Fruit fly (Drosophila melanogaster): Measurements from ENCODE around the gene CG5112.

The CG5112 gene

dm6 chr3R:25490778-25491664 lies at the start of gene CG5112, which contains the start of gene Gnpat (continued):
- TF ChIP-seq CG11902 (GFP tag; optimal IDR thresholded peaks at IDR 0.05), result no peak
- TF ChIP-seq cyc (GFP tag; optimal IDR thresholded peaks at IDR 0.05), result no peak
- peak; percentile 3 for TF ChIP-seq Sox102F (GFP tag; optimal IDR thresholded peaks at IDR 0.05)
- peak; percentile 6; the same call in 1 of the 2 replicates for TF ChIP-seq CG11294 (GFP tag; IDR thresholded peaks at IDR 0.05)
- no peak for TF ChIP-seq dac (GFP tag; optimal IDR thresholded peaks at IDR 0.05)
- no peak for TF ChIP-seq Sox14 (GFP tag; optimal IDR thresholded peaks at IDR 0.05)
- peak; percentile 42 for TF ChIP-seq CG10631 (GFP tag; optimal IDR thresholded peaks at IDR 0.05)
- TF ChIP-seq vri (GFP tag; optimal IDR thresholded peaks at IDR 0.05), result peak; percentile 9
- no peak for TF ChIP-seq Sox15 (GFP tag; optimal IDR thresholded peaks at IDR 0.05)
- peak; percentile 63 for TF ChIP-seq CG6163 (GFP tag; IDR thresholded peaks at IDR 0.05)

DNA sequence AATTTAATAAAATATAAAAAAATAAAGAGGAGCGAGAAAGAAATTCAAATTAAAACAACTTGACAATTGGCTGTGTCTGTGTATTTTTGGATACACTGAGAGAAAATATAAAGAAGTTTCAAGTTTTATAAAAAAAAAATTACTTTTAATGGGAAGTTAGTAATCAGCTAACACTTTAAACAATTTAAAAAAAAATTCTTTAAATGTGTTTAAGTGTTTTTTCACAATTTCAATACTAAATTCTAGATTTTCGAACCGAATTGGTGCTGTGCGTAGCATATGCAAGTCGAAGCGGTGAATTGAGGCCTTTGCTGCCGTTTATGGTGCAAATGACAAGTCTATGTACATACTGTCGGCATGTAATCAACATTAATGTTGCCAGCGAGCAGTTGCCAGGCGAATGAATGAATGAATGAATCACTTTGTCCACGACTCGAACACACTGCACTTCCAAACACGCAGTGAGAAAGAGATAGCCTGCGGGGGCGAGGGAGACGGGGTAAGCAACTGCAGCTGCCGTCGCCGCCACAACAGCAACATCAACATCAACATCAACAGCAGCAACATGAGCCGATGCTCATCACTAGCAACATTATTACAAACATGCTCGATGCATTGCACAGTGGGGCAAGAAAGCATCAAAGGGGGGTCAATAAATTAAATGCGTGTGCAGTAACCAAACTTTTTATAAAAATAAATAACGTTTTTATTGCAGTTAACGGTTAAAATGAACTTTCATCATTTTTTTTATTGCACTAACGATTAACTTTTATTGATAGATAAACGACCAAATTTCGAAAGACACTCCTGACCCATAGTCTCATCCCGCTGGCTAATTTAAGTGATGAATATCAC lies 45.5 kb upstream of the CG5112 start:
- TF ChIP-seq Hr39 (GFP tag; optimal IDR thresholded peaks at IDR 0.05) (peak; percentile 80), CG11902 (GFP tag; optimal IDR thresholded peaks at IDR 0.05) (peak; percentile 81), Ets96B (tag; optimal IDR thresholded peaks at IDR 0.05) (peak; percentile 92), ss (GFP tag; optimal IDR thresholded peaks at IDR 0.05) (peak; percentile 71 to 82), CG8319 (GFP tag; optimal IDR thresholded peaks at IDR 0.05) (peak; percentile 76), esn (GFP tag; optimal IDR thresholded peaks at IDR 0.05) (peak; percentile 82), CG32006 (GFP tag; optimal IDR thresholded peaks at IDR 0.05) (peak; percentile 94), CG6276 (GFP tag; optimal IDR thresholded peaks at IDR 0.05) (peak; percentile 83), Sox14 (GFP tag; optimal IDR thresholded peaks at IDR 0.05) (peak; percentile 89), CG15336 (GFP tag; IDR thresholded peaks at IDR 0.05) (peak; percentile 95), lz (GFP tag; optimal IDR thresholded peaks at IDR 0.05) (peak; percentile 83), Hr4 (GFP tag; optimal IDR thresholded peaks at IDR 0.05) (peak; percentile 94), dac (GFP tag; optimal IDR thresholded peaks at IDR 0.05) (peak; percentile 90), CG8119 (GFP tag; IDR thresholded peaks at IDR 0.05) (peak; percentile 93), CG7368 (GFP tag; optimal IDR thresholded peaks at IDR 0.05) (peak; percentile 65), CG1621 (tag; optimal IDR thresholded peaks at IDR 0.05) (peak; percentile 88), fkh (GFP tag; optimal IDR thresholded peaks at IDR 0.05) (no peak), CG6808 (GFP tag; optimal IDR thresholded peaks at IDR 0.05) (peak; percentile 80), Gug (GFP tag; IDR thresholded peaks at IDR 0.05) (peak; percentile 86), salr (GFP tag; optimal IDR thresholded peaks at IDR 0.05) (peak; percentile 77 to 87), Eip75B (GFP tag; optimal IDR thresholded peaks at IDR 0.05) (peak; percentile 90), achi (GFP tag; optimal IDR thresholded peaks at IDR 0.05) (peak; percentile 90), Met (GFP tag; optimal IDR thresholded peaks at IDR 0.05) (peak; percentile 81), Lpt (GFP tag; optimal IDR thresholded peaks at IDR 0.05) (peak; percentile 91), Eip78C (GFP tag) (peak; percentile 98), CG9139 (GFP tag; optimal IDR thresholded peaks at IDR 0.05) (peak; percentile 71), CG16779 (tag; optimal IDR thresholded peaks at IDR 0.05) (peak; percentile 80), Blimp-1 (GFP tag; optimal IDR thresholded peaks at IDR 0.05) (no peak), CG4318 (GFP tag; optimal IDR thresholded peaks at IDR 0.05) (peak; percentile 92), pdm3 (GFP tag; optimal IDR thresholded peaks at IDR 0.05) (peak; percentile 91), CG31627 (GFP tag; optimal IDR thresholded peaks at IDR 0.05) (peak; percentile 82), CG6792 (GFP tag; optimal IDR thresholded peaks at IDR 0.05) (peak; percentile 90), acj6 (GFP tag; optimal IDR thresholded peaks at IDR 0.05) (peak; percentile 89), CG10669 (GFP tag; optimal IDR thresholded peaks at IDR 0.05) (peak; percentile 90), Ets21C (GFP tag; optimal IDR thresholded peaks at IDR 0.05) (peak; percentile 74), CG3919 (GFP tag; optimal IDR thresholded peaks at IDR 0.05) (peak; percentile 91), fd85E (GFP tag; optimal IDR thresholded peaks at IDR 0.05) (peak; percentile 54), OdsH (GFP tag; optimal IDR thresholded peaks at IDR 0.05) (peak; percentile 91), Smox (GFP tag; optimal IDR thresholded peaks at IDR 0.05) (peak; percentile 67)

Measured in whole organism, prepupa.